Fruit fly (Drosophila melanogaster) whole organism, embryonic: ENCODE data around the gene Atu.

ENCODE experiments used
- Atf3 ChIP-seq: fragments of 200-800 bp; sonication (Bioruptor generic); optimal IDR thresholded peaks from 3 replicates; lab custom pipeline; 2016; ENCODE audit warnings: missing biosample characterization, missing genetic modification characterization
- CG10431 ChIP-seq: fragments of 200-800 bp; sonication (Bioruptor generic); optimal IDR thresholded peaks from 3 replicates; lab custom pipeline; 2018; ENCODE audit warnings: missing biosample characterization, mild to moderate bottlenecking, missing genetic modification characterization
- CG11504 ChIP-seq: fragments of 200-800 bp; sonication (Bioruptor generic); optimal IDR thresholded peaks from 3 replicates; lab custom pipeline; 2019; ENCODE audit warnings: missing biosample characterization, mild to moderate bottlenecking, missing genetic modification characterization, moderate library complexity
- CG11560 ChIP-seq: fragments of 200-800 bp; sonication (Bioruptor generic); IDR thresholded peaks from 3 replicates; pipeline ENCODE4 v1.3.6; 2022; ENCODE audit warnings: missing biosample characterization, missing genetic modification characterization
- CG11695 ChIP-seq: fragments of 200-800 bp; sonication (Bioruptor generic); IDR thresholded peaks from 3 replicates; pipeline ENCODE4 v1.3.6; 2022; ENCODE audit warnings: missing biosample characterization, missing genetic modification characterization
- CG12744 ChIP-seq: fragments of 200-800 bp; sonication (Bioruptor generic); optimal IDR thresholded peaks from 2 replicates; lab custom pipeline; 2016; ENCODE audit warnings: missing biosample characterization, missing genetic modification characterization
- CG13624 ChIP-seq: fragments of 200-800 bp; sonication (Bioruptor generic); optimal IDR thresholded peaks from 2 replicates; lab custom pipeline; 2016; ENCODE audit warnings: missing biosample characterization, missing genetic modification characterization
- CG17359 ChIP-seq: fragments of 200-800 bp; sonication (Bioruptor generic); optimal IDR thresholded peaks from 3 replicates; lab custom pipeline; 2018; ENCODE audit warnings: missing biosample characterization, mild to moderate bottlenecking, missing genetic modification characterization, moderate library complexity
- CG17385 ChIP-seq: fragments of 200-800 bp; sonication (Bioruptor generic); optimal IDR thresholded peaks from 3 replicates; lab custom pipeline; 2018; ENCODE audit warnings: missing biosample characterization, mild to moderate bottlenecking, missing genetic modification characterization
- CG17829 ChIP-seq: fragments of 200-800 bp; optimal IDR thresholded peaks from 2 replicates; lab custom pipeline; 2019; ENCODE audit warnings: missing biosample characterization, mild to moderate bottlenecking, missing genetic modification characterization, moderate library complexity
- CG1832 ChIP-seq: fragments of 200-800 bp; sonication (Bioruptor generic); optimal IDR thresholded peaks from 2 replicates; lab custom pipeline; 2017; ENCODE audit warnings: missing biosample characterization, mild to moderate bottlenecking, missing genetic modification characterization, inconsistent platforms
- CG2712 ChIP-seq: fragments of 200-800 bp; optimal IDR thresholded peaks from 3 replicates; lab custom pipeline; 2019; ENCODE audit warnings: missing biosample characterization, mild to moderate bottlenecking, missing genetic modification characterization, moderate library complexity
- CG2875 ChIP-seq: fragments of 200-800 bp; sonication (Bioruptor generic); optimal IDR thresholded peaks from 2 replicates; lab custom pipeline; 2017; ENCODE audit warnings: missing biosample characterization, mild to moderate bottlenecking, missing genetic modification characterization, missing genetic modification reagents
- CG32532 ChIP-seq: fragments of 200-800 bp; sonication (Bioruptor generic); IDR thresholded peaks from 2 replicates; pipeline ENCODE4 v1.3.6; 2022; ENCODE audit warnings: missing biosample characterization, missing genetic modification characterization
- CG33557 ChIP-seq: fragments of 200-800 bp; sonication (Bioruptor generic); optimal IDR thresholded peaks from 2 replicates; lab custom pipeline; 2019; ENCODE audit warnings: missing biosample characterization, mild to moderate bottlenecking, missing genetic modification characterization, moderate library complexity
- CG43689 ChIP-seq: fragments of 200-800 bp; sonication (Bioruptor generic); IDR thresholded peaks from 2 replicates; pipeline ENCODE4 v1.3.6; 2022; ENCODE audit warnings: missing biosample characterization, missing genetic modification characterization
- CG4820 ChIP-seq: fragments of 200-800 bp; sonication (Bioruptor generic); optimal IDR thresholded peaks from 3 replicates; lab custom pipeline; 2016; ENCODE audit warnings: missing biosample characterization, missing genetic modification characterization
- CG6654 ChIP-seq: fragments of 200-800 bp; sonication (Bioruptor generic); optimal IDR thresholded peaks from 2 replicates; lab custom pipeline; 2017; ENCODE audit warnings: missing biosample characterization, mild to moderate bottlenecking, missing genetic modification characterization
- CG6854 ChIP-seq: fragments of 200-800 bp; sonication (Bioruptor generic); optimal IDR thresholded peaks from 3 replicates; lab custom pipeline; 2017; ENCODE audit warnings: missing biosample characterization, mild to moderate bottlenecking, missing genetic modification characterization
- CG7357 ChIP-seq: fragments of 200-800 bp; sonication (Bioruptor generic); IDR thresholded peaks from 3 replicates; pipeline ENCODE4 v1.3.6; 2022; ENCODE audit warnings: missing biosample characterization, missing genetic modification characterization
- CG7556 ChIP-seq: fragments of 200-800 bp; sonication (Bioruptor generic); optimal IDR thresholded peaks from 2 replicates; lab custom pipeline; 2017; ENCODE audit warnings: missing biosample characterization, mild to moderate bottlenecking, missing genetic modification characterization
- CG7786 ChIP-seq: fragments of 200-800 bp; sonication (Bioruptor generic); optimal IDR thresholded peaks from 2 replicates; lab custom pipeline; 2016; ENCODE audit warnings: missing biosample characterization, missing genetic modification characterization
- CG7963 ChIP-seq: fragments of 200-800 bp; sonication (Bioruptor generic); IDR thresholded peaks from 3 replicates; pipeline ENCODE4 v1.3.6; 2022; ENCODE audit warnings: missing biosample characterization, missing genetic modification characterization; ENCODE audit not compliant: partially characterized antibody
- CG7987 ChIP-seq: fragments of 200-800 bp; sonication (Bioruptor generic); optimal IDR thresholded peaks from 2 replicates; lab custom pipeline; 2018; ENCODE audit warnings: missing biosample characterization, mild to moderate bottlenecking, missing genetic modification characterization, moderate library complexity
- CG8924 ChIP-seq: fragments of 200-800 bp; optimal IDR thresholded peaks from 3 replicates; lab custom pipeline; 2019; ENCODE audit warnings: missing biosample characterization, mild to moderate bottlenecking, missing genetic modification characterization, moderate library complexity
- CG9437 ChIP-seq: fragments of 200-800 bp; sonication (Bioruptor generic); optimal IDR thresholded peaks from 2 replicates; lab custom pipeline; 2018; ENCODE audit warnings: missing biosample characterization, mild to moderate bottlenecking, missing genetic modification characterization
- CG9727 ChIP-seq: fragments of 200-800 bp; sonication (Bioruptor generic); optimal IDR thresholded peaks from 3 replicates; lab custom pipeline; 2017; ENCODE audit warnings: missing biosample characterization, mild to moderate bottlenecking, missing genetic modification characterization
- CoRest ChIP-seq: fragments of 200-800 bp; sonication (Bioruptor generic); optimal IDR thresholded peaks from 3 replicates; lab custom pipeline; 2018; ENCODE audit warnings: missing biosample characterization, mild to moderate bottlenecking, missing genetic modification characterization, moderate library complexity
- Doc3 ChIP-seq: fragments of 200-800 bp; sonication (Bioruptor generic); IDR thresholded peaks from 3 replicates; pipeline ENCODE4 v1.3.6; 2022; ENCODE audit warnings: missing biosample characterization, missing genetic modification characterization; ENCODE audit not compliant: partially characterized antibody
- Dp ChIP-seq: fragments of 200-800 bp; sonication (Bioruptor generic); optimal IDR thresholded peaks from 2 replicates; lab custom pipeline; 2018; ENCODE audit warnings: missing biosample characterization, mild to moderate bottlenecking, missing genetic modification characterization, moderate library complexity
- Eip74EF ChIP-seq, 2 experiments: fragments of 200-800 bp in 1 of 2; fragments of >200 bp in 1 of 2; sonication (Bioruptor generic) in 1 of 2; optimal IDR thresholded peaks; 2 replicates each; lab custom pipeline; 2017 to 2019; ENCODE audit warnings: missing biosample characterization in 2 of 2, missing genetic modification characterization in 2 of 2, mild to moderate bottlenecking in 1 of 2, moderate library complexity in 1 of 2
- Fer1 ChIP-seq: fragments of 200-800 bp; sonication (Bioruptor generic); optimal IDR thresholded peaks from 2 replicates; lab custom pipeline; 2017; ENCODE audit warnings: missing biosample characterization, mild to moderate bottlenecking, missing genetic modification characterization
- Hmr ChIP-seq: fragments of 200-800 bp; sonication (Bioruptor generic); optimal IDR thresholded peaks from 3 replicates; lab custom pipeline; 2017; ENCODE audit warnings: mild to moderate bottlenecking, missing biosample characterization, missing genetic modification reagents, missing genetic modification characterization
- Jarid2 ChIP-seq: fragments of 200-800 bp; sonication (Bioruptor generic); optimal IDR thresholded peaks from 3 replicates; lab custom pipeline; 2017; ENCODE audit warnings: mild to moderate bottlenecking, missing biosample characterization, missing genetic modification reagents, missing genetic modification characterization
- MESR4 ChIP-seq: fragments of 200-800 bp; sonication (Bioruptor generic); optimal IDR thresholded peaks from 2 replicates; lab custom pipeline; 2018; ENCODE audit warnings: missing biosample characterization, mild to moderate bottlenecking, missing genetic modification characterization, moderate library complexity
- Nf-YA ChIP-seq: fragments of 200-800 bp; sonication (Bioruptor generic); IDR thresholded peaks from 2 replicates; pipeline ENCODE4 v1.3.6; 2022; ENCODE audit warnings: missing biosample characterization, missing genetic modification characterization
- Nf-YC ChIP-seq: fragments of 200-800 bp; optimal IDR thresholded peaks from 3 replicates; lab custom pipeline; 2019; ENCODE audit warnings: missing biosample characterization, mild to moderate bottlenecking, missing genetic modification characterization, moderate library complexity
- Sox100B ChIP-seq: fragments of 200-800 bp; sonication (Bioruptor generic); optimal IDR thresholded peaks from 3 replicates; lab custom pipeline; 2018; ENCODE audit warnings: missing biosample characterization, mild to moderate bottlenecking, missing genetic modification characterization
- Sry-δ ChIP-seq: fragments of 200-800 bp; sonication (Bioruptor generic); optimal IDR thresholded peaks from 2 replicates; lab custom pipeline; 2016; ENCODE audit warnings: missing biosample characterization, missing genetic modification characterization
- Usf ChIP-seq: fragments of 200-800 bp; sonication (Bioruptor generic); optimal IDR thresholded peaks from 2 replicates; lab custom pipeline; 2017; ENCODE audit warnings: missing genotype, missing biosample characterization, missing genetic modification characterization
- ara ChIP-seq: fragments of 200-800 bp; sonication (Bioruptor generic); IDR thresholded peaks from 2 replicates; pipeline ENCODE4 v1.3.6; 2022; ENCODE audit warnings: missing biosample characterization, missing genetic modification characterization
- btn ChIP-seq: fragments of 200-800 bp; sonication (Bioruptor generic); optimal IDR thresholded peaks from 2 replicates; lab custom pipeline; 2016; ENCODE audit warnings: missing biosample characterization, missing genetic modification characterization
- h ChIP-seq: fragments of >200 bp; optimal IDR thresholded peaks from 2 replicates; lab custom pipeline; 2017
- hbn ChIP-seq: fragments of 200-800 bp; sonication (Bioruptor generic); IDR thresholded peaks from 2 replicates; pipeline ENCODE4 v1.3.6; 2022; ENCODE audit warnings: missing biosample characterization, missing genetic modification characterization; ENCODE audit not compliant: partially characterized antibody
- hkb ChIP-seq, 2 experiments: fragments of 200-800 bp in 1 of 2; fragments of >200 bp in 1 of 2; sonication (Bioruptor generic) in 1 of 2; IDR thresholded peaks in 1 of 2; optimal IDR thresholded peaks in 1 of 2; 2 replicates each; pipeline versions ENCODE4 v1.3.6 to Lab custom; 2017 to 2022; ENCODE audit warnings: missing biosample characterization in 1 of 2, missing genetic modification characterization in 1 of 2
- insv ChIP-seq, 2 experiments: fragments of 200-800 bp; sonication (Bioruptor generic); optimal IDR thresholded peaks; 3 replicates each; lab custom pipeline; 2016 to 2018; ENCODE audit warnings: missing biosample characterization in 2 of 2, missing genetic modification characterization in 2 of 2
- lilli ChIP-seq: fragments of 200-800 bp; sonication (Bioruptor generic); optimal IDR thresholded peaks from 3 replicates; lab custom pipeline; 2016; ENCODE audit warnings: missing biosample characterization, missing genetic modification characterization
- odd ChIP-seq: fragments of 200-800 bp; sonication (Bioruptor generic); optimal IDR thresholded peaks from 2 replicates; lab custom pipeline; 2017; ENCODE audit warnings: missing biosample characterization, mild to moderate bottlenecking, missing genetic modification characterization
- p53 ChIP-seq: fragments of 200-800 bp; sonication (Bioruptor generic); optimal IDR thresholded peaks from 2 replicates; lab custom pipeline; 2016; ENCODE audit warnings: missing biosample characterization, missing genetic modification characterization

Atu gene

DNA sequence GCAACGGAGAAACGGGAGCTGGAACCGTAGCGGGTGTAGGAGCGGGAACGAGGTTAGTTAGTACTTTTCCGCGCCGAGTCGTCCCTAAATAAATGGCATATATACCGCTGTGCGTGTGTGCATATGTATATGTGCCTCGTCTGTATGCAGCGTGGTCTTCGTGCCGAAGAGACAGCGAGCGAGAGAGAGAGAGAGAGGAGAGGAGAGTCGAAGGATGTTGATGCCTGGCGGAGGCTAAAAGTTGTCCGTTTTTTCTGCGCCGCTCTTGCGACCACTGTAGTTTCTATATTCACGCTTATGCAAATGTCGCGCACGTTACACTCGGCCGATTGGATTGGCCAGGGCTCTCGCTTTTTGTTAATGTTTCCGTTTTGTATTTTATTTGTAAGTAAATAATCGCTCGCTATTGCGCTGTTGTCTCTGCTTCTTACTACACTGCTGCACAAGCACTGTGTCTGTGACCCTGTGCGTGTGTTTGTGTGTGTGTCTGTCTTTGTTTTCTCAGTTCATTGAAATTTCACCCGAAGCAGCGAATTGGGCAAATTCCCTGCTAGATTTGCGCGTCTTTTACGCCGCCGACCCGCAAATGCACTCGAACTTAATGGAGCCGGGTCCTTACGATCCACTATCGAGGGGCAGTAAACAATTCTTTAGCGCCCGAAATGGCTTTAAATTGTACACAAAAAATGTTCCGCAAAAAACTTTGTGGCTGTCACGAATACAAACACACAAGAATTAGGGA lies 615 bp upstream of the Atu start, which contains the start of gene Rga:
Rga (minus strand) TSS at position 741 of the 742 bp plus-strand sequence.
- no peak for TF ChIP-seq CG12744 (GFP tag; lab: Kevin White, UChicago)
- no peak for TF ChIP-seq Jarid2 (GFP tag; lab: Kevin White, UChicago)
- no peak for TF ChIP-seq Sry-δ (GFP tag; lab: Kevin White, UChicago)
- no peak for TF ChIP-seq btn (GFP tag; lab: Kevin White, UChicago)
- TF ChIP-seq CG32532, result 0 out of 2 replicates have a peak, but pooled peaks have one; percentile 16
- no peak for TF ChIP-seq Nf-YC
- TF ChIP-seq Hmr, result no peak
- no peak for TF ChIP-seq CG7357 (GFP tag; lab: Robert Waterston, UW)
- TF ChIP-seq odd (GFP tag; lab: Kevin White, UChicago), result peak; percentile 17
- no peak for TF ChIP-seq lilli (GFP tag; lab: Kevin White, UChicago)
- peak; percentile 42 for TF ChIP-seq CG9727 (GFP tag; lab: Kevin White, UChicago)
- TF ChIP-seq insv (GFP tag; optimal IDR thresholded peaks at IDR 0.05; lab: Kevin White, UChicago), result peak in 1 of 2 experiments; percentile 36
- TF ChIP-seq CG10431 (GFP tag; lab: Kevin White, UChicago), result peak; percentile 10
- TF ChIP-seq CG9437, result peak; percentile 32
- TF ChIP-seq Nf-YA (GFP tag; lab: Robert Waterston, UW), result no peak
- TF ChIP-seq CG11504 (tag; lab: Kevin White, UChicago), result no peak
- no peak for TF ChIP-seq Dp (GFP tag; lab: Kevin White, UChicago)
- TF ChIP-seq MESR4, result peak; percentile 91
- TF ChIP-seq Fer1 (GFP tag; lab: Kevin White, UChicago), result peak; percentile 20
- no peak for TF ChIP-seq CG11560 (tag; lab: Robert Waterston, UW)
- no peak for TF ChIP-seq Eip74EF (GFP tag; optimal IDR thresholded peaks at IDR 0.05; lab: Kevin White, UChicago)
- TF ChIP-seq p53 (GFP tag; lab: Kevin White, UChicago), result no peak
- no peak for TF ChIP-seq CG6654
- peak; percentile 79 for TF ChIP-seq CG11695 (GFP tag; lab: Robert Waterston, UW)
- TF ChIP-seq Doc3, result no peak
- peak; percentile 95 for TF ChIP-seq CG17385
- no peak for TF ChIP-seq hkb (optimal IDR thresholded peaks at IDR 0.05; lab: Kevin White, UChicago)
- TF ChIP-seq hkb (GFP tag; IDR thresholded peaks at IDR 0.05; lab: Robert Waterston, UW), result no peak
- TF ChIP-seq CG7987, result no peak
- TF ChIP-seq CoRest (tag; lab: Kevin White, UChicago), result no peak
- no peak for TF ChIP-seq h (lab: Kevin White, UChicago)
- TF ChIP-seq Sox100B (GFP tag; lab: Kevin White, UChicago), result no peak
- TF ChIP-seq CG7786 (GFP tag; lab: Kevin White, UChicago), result no peak
- no peak for TF ChIP-seq CG33557
- TF ChIP-seq CG17829 (tag; lab: Kevin White, UChicago), result no peak
- TF ChIP-seq CG1832 (GFP tag; lab: Kevin White, UChicago), result peak; percentile 56
- peak; percentile 6 for TF ChIP-seq CG6854 (GFP tag; lab: Kevin White, UChicago)
- TF ChIP-seq Usf (GFP tag; lab: Kevin White, UChicago), result no peak
- TF ChIP-seq CG2875, result no peak
- no peak for TF ChIP-seq hbn (GFP tag; lab: Robert Waterston, UW)
- no peak for TF ChIP-seq CG2712 (tag; lab: Kevin White, UChicago)
- TF ChIP-seq ara (GFP tag; lab: Robert Waterston, UW), result no peak
- peak; percentile 21 for TF ChIP-seq CG13624 (GFP tag; lab: Kevin White, UChicago)
- no peak for TF ChIP-seq CG43689 (GFP tag; lab: Robert Waterston, UW)
- no peak for TF ChIP-seq CG7963 (GFP tag; lab: Robert Waterston, UW)
- no peak for TF ChIP-seq CG17359 (tag; lab: Kevin White, UChicago)
- no peak for TF ChIP-seq Atf3 (GFP tag; lab: Kevin White, UChicago)
- TF ChIP-seq CG4820 (GFP tag; lab: Kevin White, UChicago), result no peak
- TF ChIP-seq CG8924 (tag; lab: Kevin White, UChicago), result no peak
- peak; percentile 5 for TF ChIP-seq CG7556
